Worm (Caenorhabditis elegans) whole organism, L1 larva: Measurements from ENCODE around the gene rpi-2.

Source experiments
- nhr-77 ChIP-seq: fragments of 150-350 bp; optimal IDR thresholded peaks from 2 replicates; lab custom pipeline; 2014; ENCODE audit warnings: missing biosample characterization, missing genetic modification characterization
- snpc-4 ChIP-seq: fragments of 150-350 bp; optimal IDR thresholded peaks from 2 replicates; lab custom pipeline; 2014; ENCODE audit warnings: missing biosample characterization, missing genetic modification characterization

DNA sequence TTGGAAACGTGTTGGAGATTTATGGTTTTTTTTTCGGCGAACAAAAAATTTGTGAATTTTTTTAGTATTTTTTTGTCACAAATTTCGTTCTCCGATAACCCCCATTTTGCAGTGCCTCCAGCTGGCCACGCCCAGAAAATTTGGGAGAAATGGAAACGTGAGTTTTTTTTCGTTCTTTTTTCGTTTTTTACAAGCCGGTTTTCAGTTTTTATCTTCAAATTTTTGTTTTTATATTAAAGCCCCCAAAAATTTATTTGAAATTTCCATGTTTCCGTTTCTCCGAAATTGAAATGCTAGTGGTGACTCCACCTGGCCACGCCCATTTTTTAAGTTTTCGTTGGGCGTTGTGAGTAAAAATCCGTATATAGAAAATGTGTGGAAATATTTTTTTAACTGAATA lies 23.9 kb upstream of the rpi-2 start:
- TF ChIP-seq snpc-4 (tag; lab: Kevin White, UChicago) (no peak), nhr-77 (no peak)
